Fruit fly (Drosophila melanogaster) whole organism, wandering third instar larva: ENCODE results near the gene tank.

Experiments
- CG9705 ChIP-seq: fragments of 200-800 bp; sonication (Bioruptor generic); optimal IDR thresholded peaks from 2 replicates; lab custom pipeline; 2018; ENCODE audit warnings: missing biosample characterization, mild to moderate bottlenecking, missing genetic modification characterization
- CrebA ChIP-seq: fragments of 200-800 bp; sonication (Bioruptor generic); optimal IDR thresholded peaks from 2 replicates; lab custom pipeline; 2016; ENCODE audit warnings: missing biosample characterization, mild to moderate bottlenecking, missing genetic modification characterization, borderline replicate concordance
- Dif ChIP-seq: fragments of 200-275, 200-300 bp; sonication (Bioruptor generic); optimal IDR thresholded peaks from 2 replicates; lab custom pipeline; 2018; ENCODE audit warnings: missing biosample characterization, missing genetic modification characterization; ENCODE audit not compliant: partially characterized antibody
- Hnf4 ChIP-seq: fragments of 200-800 bp; sonication (Bioruptor generic); optimal IDR thresholded peaks from 2 replicates; lab custom pipeline; 2016; ENCODE audit warnings: missing biosample characterization, mild to moderate bottlenecking, missing genetic modification characterization
- Hr83 ChIP-seq: fragments of 200-300 bp; sonication (Bioruptor generic); optimal IDR thresholded peaks from 2 replicates; lab custom pipeline; 2016; ENCODE audit warnings: missing biosample characterization, mild to moderate bottlenecking, missing genetic modification characterization, moderate library complexity; ENCODE audit not compliant: poor library complexity, severe bottlenecking
- Jra ChIP-seq: sonication (Bioruptor generic); optimal IDR thresholded peaks from 2 replicates; lab custom pipeline; 2016; ENCODE audit warnings: missing biosample characterization, missing genetic modification characterization
- Myc ChIP-seq: fragments of >200 bp; optimal IDR thresholded peaks from 2 replicates; lab custom pipeline; 2017
- OdsH ChIP-seq: fragments of 200-800 bp; sonication (Bioruptor generic); optimal IDR thresholded peaks from 2 replicates; lab custom pipeline; 2016; ENCODE audit warnings: missing biosample characterization, mild to moderate bottlenecking, missing genetic modification characterization
- dmrt93B ChIP-seq: fragments of 200-800 bp; sonication (Bioruptor generic); optimal IDR thresholded peaks from 2 replicates; lab custom pipeline; 2018; ENCODE audit warnings: missing biosample characterization, mild to moderate bottlenecking, missing genetic modification characterization

DNA sequence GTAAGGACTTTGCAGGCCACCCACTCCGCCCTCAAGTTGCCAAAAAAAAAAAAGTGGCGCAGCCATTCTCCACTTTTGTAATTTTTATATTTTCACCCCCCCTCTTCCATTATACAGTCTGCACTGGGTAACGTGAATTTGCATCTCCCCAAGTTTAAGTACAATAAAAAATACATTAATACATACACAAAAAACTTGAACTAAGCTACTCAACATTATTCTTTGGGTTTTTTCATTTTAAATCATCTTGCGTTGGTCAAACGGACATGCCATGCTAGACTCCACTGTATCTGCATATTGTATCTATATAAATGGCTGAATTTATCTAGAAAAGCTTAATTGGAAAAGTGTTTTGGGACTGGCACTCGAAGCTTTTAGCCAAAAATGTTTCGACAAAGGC is 23.7 kb upstream of the tank start:
- TF ChIP-seq Dif (no peak), CrebA (GFP tag; lab: Kevin White, UChicago) (no peak), Myc (no peak), OdsH (GFP tag; lab: Kevin White, UChicago) (no peak), dmrt93B (GFP tag; lab: Kevin White, UChicago) (no peak), CG9705 (GFP tag; lab: Kevin White, UChicago) (no peak), Jra (no peak), Hr83 (GFP tag; lab: Kevin White, UChicago) (no peak), Hnf4 (GFP tag; lab: Kevin White, UChicago) (no peak)
